Fruit fly (Drosophila melanogaster): ENCODE data around the gene HDAC6.

DNA sequence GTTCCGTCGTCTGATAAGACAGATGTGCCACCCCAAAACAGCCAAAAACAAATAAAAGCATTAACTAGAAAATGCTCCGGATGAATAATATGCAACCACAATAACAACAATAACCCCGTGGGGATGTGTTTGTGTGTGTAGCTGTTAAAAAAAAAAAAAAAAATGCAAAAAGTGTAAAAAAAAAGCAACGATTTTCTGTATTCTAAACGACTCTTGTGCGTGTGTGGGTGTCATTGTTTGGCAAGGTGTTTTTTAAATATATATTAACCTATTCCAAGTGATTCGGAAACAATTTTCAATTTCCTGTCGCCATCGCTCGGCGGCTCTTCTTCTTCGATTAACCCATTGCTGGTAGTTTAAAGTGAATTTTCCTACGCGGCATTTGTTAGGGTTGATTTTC, 12.6 kb upstream of the HDAC6 start:
- TF ChIP-seq bab1 (GFP tag; optimal IDR thresholded peaks at IDR 0.05): no peak
- no peak for TF ChIP-seq ovo (GFP tag; optimal IDR thresholded peaks at IDR 0.05)
- no peak for TF ChIP-seq CG33017 (tag; optimal IDR thresholded peaks at IDR 0.05)
- TF ChIP-seq CG14711 (tag; optimal IDR thresholded peaks at IDR 0.05): no peak
- TF ChIP-seq tj (GFP tag; optimal IDR thresholded peaks at IDR 0.05): peak; percentile 16
- TF ChIP-seq cic (GFP tag; optimal IDR thresholded peaks at IDR 0.05): no peak
- TF ChIP-seq Hr96 (GFP tag; optimal IDR thresholded peaks at IDR 0.05): no peak
- peak; percentile 19 for TF ChIP-seq CG5204 (GFP tag; optimal IDR thresholded peaks at IDR 0.05)
- TF ChIP-seq Crg-1 (GFP tag; optimal IDR thresholded peaks at IDR 0.05): no peak
- TF ChIP-seq toe (GFP tag; optimal IDR thresholded peaks at IDR 0.05): no peak
- no peak for TF ChIP-seq CG7101 (tag; optimal IDR thresholded peaks at IDR 0.05)
- no peak for TF ChIP-seq kay (GFP tag; ENCODE audit: borderline replicate concordance)
- TF ChIP-seq Mnt (GFP tag; optimal IDR thresholded peaks at IDR 0.05): no peak
- TF ChIP-seq CG11617 (GFP tag; optimal IDR thresholded peaks at IDR 0.05): peak; percentile 46

Measured in whole organism, adult.